Worm (Caenorhabditis elegans) whole organism, mixed stage, embryonic: ENCODE results near the gene nhr-157.
A peak's percentile ranks its signal among the peaks of the same experiment; 100 is the strongest.

Experiments
- M03D4.4 ChIP-seq: sonication (generic microtip); optimal IDR thresholded peaks from 2 replicates; lab custom pipeline; 2017; ENCODE audit warnings: mild to moderate bottlenecking, missing genetic modification characterization, missing compliant biosample characterization
- bed-3 ChIP-seq: fragments of 200-800 bp; sonication (Bioruptor generic); optimal IDR thresholded peaks from 3 replicates; lab custom pipeline; 2018; ENCODE audit warnings: mild to moderate bottlenecking, missing genetic modification characterization, moderate library complexity, missing compliant biosample characterization
- blmp-1 ChIP-seq: fragments of 150-350 bp; optimal IDR thresholded peaks from 2 replicates; lab custom pipeline; 2014; ENCODE audit warnings: missing biosample characterization, missing genetic modification characterization
- ceh-39 ChIP-seq: fragments of 150-350 bp; optimal IDR thresholded peaks from 2 replicates; lab custom pipeline; 2014; ENCODE audit warnings: missing biosample characterization, missing genetic modification characterization
- ceh-43 ChIP-seq: fragments of 200-800 bp; sonication (Bioruptor generic); optimal IDR thresholded peaks from 2 replicates; lab custom pipeline; 2018; ENCODE audit warnings: mild to moderate bottlenecking, missing genetic modification characterization, moderate library complexity, missing compliant biosample characterization
- ceh-83 ChIP-seq: fragments of 200-800 bp; sonication (Bioruptor generic); optimal IDR thresholded peaks from 2 replicates; lab custom pipeline; 2018; ENCODE audit warnings: mild to moderate bottlenecking, missing genetic modification characterization, missing compliant biosample characterization
- ces-1 ChIP-seq: fragments of 150-350 bp; optimal IDR thresholded peaks from 2 replicates; lab custom pipeline; 2014; ENCODE audit warnings: missing biosample characterization, missing genetic modification reagents, missing genetic modification characterization
- cnd-1 ChIP-seq: fragments of 200-800 bp; sonication (Bioruptor generic); optimal IDR thresholded peaks from 2 replicates; lab custom pipeline; 2018; ENCODE audit warnings: mild to moderate bottlenecking, missing genetic modification characterization, missing compliant biosample characterization
- drap-1 ChIP-seq: fragments of 200-800 bp; sonication (Bioruptor generic); optimal IDR thresholded peaks from 3 replicates; lab custom pipeline; 2018; ENCODE audit warnings: mild to moderate bottlenecking, missing genetic modification characterization, missing compliant biosample characterization
- elt-1 ChIP-seq: sonication (generic microtip); optimal IDR thresholded peaks from 2 replicates; lab custom pipeline; 2017; ENCODE audit warnings: missing genetic modification characterization, mild to moderate bottlenecking, missing compliant biosample characterization, antibody characterized with exemption, moderate library complexity, borderline replicate concordance; ENCODE audit not compliant: insufficient read depth
- elt-3 ChIP-seq: fragments of 150-350 bp; optimal IDR thresholded peaks from 2 replicates; lab custom pipeline; 2014; ENCODE audit warnings: missing biosample characterization, missing genetic modification characterization
- ham-2 ChIP-seq: fragments of 200-800 bp; sonication (Bioruptor generic); optimal IDR thresholded peaks from 2 replicates; lab custom pipeline; 2018; ENCODE audit warnings: mild to moderate bottlenecking, missing genetic modification characterization, missing compliant biosample characterization
- lin-32 ChIP-seq: fragments of 200-800 bp; sonication (Bioruptor generic); optimal IDR thresholded peaks from 2 replicates; lab custom pipeline; 2018; ENCODE audit warnings: mild to moderate bottlenecking, missing genetic modification characterization, missing compliant biosample characterization
- lsy-2 ChIP-seq: fragments of 150-350 bp; optimal IDR thresholded peaks from 2 replicates; lab custom pipeline; 2014; ENCODE audit warnings: missing biosample characterization, missing genetic modification characterization
- mab-5 ChIP-seq: fragments of 150-350 bp; optimal IDR thresholded peaks from 2 replicates; lab custom pipeline; 2014; ENCODE audit warnings: missing biosample characterization, missing genetic modification characterization
- mls-2 ChIP-seq: sonication (generic microtip); optimal IDR thresholded peaks from 2 replicates; lab custom pipeline; 2016; ENCODE audit warnings: mild to moderate bottlenecking, missing genetic modification characterization, moderate library complexity, missing compliant biosample characterization
- nhr-12 ChIP-seq: fragments of 150-350 bp; optimal IDR thresholded peaks from 2 replicates; lab custom pipeline; 2014; ENCODE audit warnings: missing biosample characterization, missing genetic modification characterization
- nhr-2 ChIP-seq: fragments of 150-350 bp; optimal IDR thresholded peaks from 2 replicates; lab custom pipeline; 2014; ENCODE audit warnings: missing biosample characterization, missing genetic modification characterization
- nhr-237 ChIP-seq: fragments of 150-350 bp; optimal IDR thresholded peaks from 2 replicates; lab custom pipeline; 2014; ENCODE audit warnings: missing biosample characterization, missing genetic modification characterization
- nhr-28 ChIP-seq: fragments of 150-350 bp; optimal IDR thresholded peaks from 2 replicates; lab custom pipeline; 2014; ENCODE audit warnings: missing biosample characterization, missing genetic modification characterization
- nhr-76 ChIP-seq: sonication (generic microtip); optimal IDR thresholded peaks from 2 replicates; lab custom pipeline; 2017; ENCODE audit warnings: missing biosample characterization, missing genetic modification characterization
- pha-4 ChIP-seq: fragments of 150-350 bp; optimal IDR thresholded peaks from 2 replicates; lab custom pipeline; 2018; ENCODE audit warnings: missing biosample characterization, missing genetic modification reagents, missing genetic modification characterization
- sem-2 ChIP-seq: fragments of 200-800 bp; sonication (Bioruptor generic); optimal IDR thresholded peaks from 2 replicates; lab custom pipeline; 2018; ENCODE audit warnings: mild to moderate bottlenecking, missing genetic modification characterization, missing compliant biosample characterization
- snpc-4 ChIP-seq: fragments of 150-350 bp; optimal IDR thresholded peaks from 2 replicates; lab custom pipeline; 2014; ENCODE audit warnings: missing biosample characterization, missing genetic modification characterization
- sptf-1 ChIP-seq: sonication (generic microtip); optimal IDR thresholded peaks from 2 replicates; lab custom pipeline; 2017; ENCODE audit warnings: mild to moderate bottlenecking, missing genetic modification characterization, moderate library complexity, missing compliant biosample characterization
- tbx-8 ChIP-seq: fragments of 200-800 bp; sonication (Bioruptor generic); optimal IDR thresholded peaks from 2 replicates; lab custom pipeline; 2018; ENCODE audit warnings: mild to moderate bottlenecking, missing genetic modification characterization, moderate library complexity, missing compliant biosample characterization
- unc-120 ChIP-seq: sonication (generic microtip); optimal IDR thresholded peaks from 2 replicates; lab custom pipeline; 2017; ENCODE audit warnings: missing genetic modification characterization, missing compliant biosample characterization; ENCODE audit not compliant: poor library complexity, severe bottlenecking
- unc-39 ChIP-seq: fragments of 150-350 bp; optimal IDR thresholded peaks from 2 replicates; lab custom pipeline; 2014; ENCODE audit warnings: missing biosample characterization, missing genetic modification characterization
- unc-62 ChIP-seq: fragments of 150-350 bp; optimal IDR thresholded peaks from 2 replicates; lab custom pipeline; 2014; ENCODE audit warnings: missing biosample characterization, missing genetic modification reagents, missing genetic modification characterization
- zip-8 ChIP-seq: fragments of 150-350 bp; optimal IDR thresholded peaks from 2 replicates; lab custom pipeline; 2014; ENCODE audit warnings: missing biosample characterization, missing genetic modification characterization
- ztf-11 ChIP-seq: fragments of 150-350 bp; optimal IDR thresholded peaks from 2 replicates; lab custom pipeline; 2014; ENCODE audit warnings: missing biosample characterization, missing genetic modification characterization

The nhr-157 gene

ce11 chrV:3860123-3860522 is 8.7 kb downstream of the nhr-157 start, which contains the start of gene nhr-189:
nhr-189 (minus strand) TSS chrV:3860243.
- TF ChIP-seq sem-2 (GFP tag; lab: Kevin White, UChicago): no peak

ce11 chrV:3857778-3858177 is 11.0 kb downstream of the nhr-157 start, which contains the start of gene nhr-188:
nhr-188 (minus strand) TSS chrV:3857861.
- no peak for TF ChIP-seq sptf-1 (tag; lab: Kevin White, UChicago)
- peak; percentile 41 for TF ChIP-seq ces-1 (GFP tag; lab: Kevin White, UChicago)

ce11 chrV:3855916-3856315 is 12.9 kb downstream of the nhr-157 start:
- no peak for TF ChIP-seq blmp-1 (tag; lab: Kevin White, UChicago)
- TF ChIP-seq sptf-1 (tag; lab: Kevin White, UChicago): no peak
- no peak for TF ChIP-seq elt-3
- no peak for TF ChIP-seq unc-62 (GFP tag; lab: Kevin White, UChicago)
- TF ChIP-seq ham-2: no peak
- TF ChIP-seq nhr-2: no peak
- TF ChIP-seq mab-5 (tag; lab: Kevin White, UChicago): no peak
- TF ChIP-seq nhr-237: no peak
- TF ChIP-seq ces-1 (GFP tag; lab: Kevin White, UChicago): no peak

- TF ChIP-seq elt-3: no peak
- no peak for TF ChIP-seq mls-2 (tag; lab: Kevin White, UChicago)
- TF ChIP-seq lin-32 (GFP tag; lab: Kevin White, UChicago): no peak
- no peak for TF ChIP-seq ceh-39 (tag; lab: Kevin White, UChicago)
- TF ChIP-seq ztf-11: no peak
- no peak for TF ChIP-seq ceh-43 (GFP tag; lab: Kevin White, UChicago)
- TF ChIP-seq nhr-237: no peak
- no peak for TF ChIP-seq nhr-2
- no peak for TF ChIP-seq nhr-12 (tag; lab: Kevin White, UChicago)
- no peak for TF ChIP-seq tbx-8 (GFP tag; lab: Kevin White, UChicago)
- no peak for TF ChIP-seq ces-1 (GFP tag; lab: Kevin White, UChicago)
- no peak for TF ChIP-seq ceh-83
- no peak for TF ChIP-seq unc-120
- no peak for TF ChIP-seq snpc-4
- TF ChIP-seq M03D4.4 (tag; lab: Kevin White, UChicago): no peak
- TF ChIP-seq nhr-28: no peak
- TF ChIP-seq sptf-1 (tag; lab: Kevin White, UChicago): no peak
- no peak for TF ChIP-seq drap-1
- TF ChIP-seq nhr-76 (tag; lab: Kevin White, UChicago): no peak
- TF ChIP-seq, all 35 proteins: peak for 0
These were observed 14.0 kb downstream of the nhr-157 start, which contains the start of gene nhr-186 for ce11 chrV:3854847-3855246. nhr-186 (minus strand) TSS chrV:3854947.

- no peak for TF ChIP-seq ces-1 (GFP tag; lab: Kevin White, UChicago)
- TF ChIP-seq ceh-83: no peak
- no peak for TF ChIP-seq sptf-1 (tag; lab: Kevin White, UChicago)
- TF ChIP-seq elt-1 (tag; lab: Kevin White, UChicago): no peak
- TF ChIP-seq nhr-28: no peak
- no peak for TF ChIP-seq bed-3 (GFP tag; lab: Kevin White, UChicago)
- no peak for TF ChIP-seq blmp-1 (tag; lab: Kevin White, UChicago)
- no peak for TF ChIP-seq cnd-1
These were observed 17.0 kb downstream of the nhr-157 start for ce11 chrV:3851760-3852159.

- TF ChIP-seq lin-32 (GFP tag; lab: Kevin White, UChicago) (no peak), nhr-2 (no peak), zip-8 (no peak), ces-1 (GFP tag; lab: Kevin White, UChicago) (no peak), lsy-2 (tag; lab: Kevin White, UChicago) (no peak), nhr-12 (tag; lab: Kevin White, UChicago) (no peak), unc-62 (GFP tag; lab: Kevin White, UChicago) (no peak), drap-1 (no peak), ceh-43 (GFP tag; lab: Kevin White, UChicago) (no peak), sptf-1 (tag; lab: Kevin White, UChicago) (no peak), mab-5 (tag; lab: Kevin White, UChicago) (no peak), snpc-4 (no peak), unc-39 (tag; lab: Kevin White, UChicago) (no peak), elt-1 (tag; lab: Kevin White, UChicago) (no peak), pha-4 (tag; lab: Kevin White, UChicago) (no peak), nhr-237 (no peak), ceh-83 (no peak)
These were observed 21.5 kb downstream of the nhr-157 start, which contains the start of gene nhr-185 for ce11 chrV:3847268-3847667. nhr-185 (minus strand) TSS chrV:3847368.
